Fruit fly (Drosophila melanogaster) whole organism, embryonic: Measurements from ENCODE around the gene kibra.

Experiments
- Abd-B ChIP-seq: fragments of 200-800 bp; sonication (Bioruptor generic); optimal IDR thresholded peaks from 2 replicates; lab custom pipeline; 2018; ENCODE audit warnings: missing biosample characterization, mild to moderate bottlenecking, missing genetic modification characterization, moderate library complexity
- CG10267 ChIP-seq: fragments of 200-800 bp; sonication (Bioruptor generic); optimal IDR thresholded peaks from 2 replicates; lab custom pipeline; 2018; ENCODE audit warnings: missing biosample characterization, mild to moderate bottlenecking, missing genetic modification characterization, moderate library complexity
- CG10431 ChIP-seq: fragments of 200-800 bp; sonication (Bioruptor generic); optimal IDR thresholded peaks from 3 replicates; lab custom pipeline; 2018; ENCODE audit warnings: missing biosample characterization, mild to moderate bottlenecking, missing genetic modification characterization
- CG10565 ChIP-seq: fragments of 200-800 bp; sonication (Bioruptor generic); optimal IDR thresholded peaks from 3 replicates; lab custom pipeline; 2016; ENCODE audit warnings: missing biosample characterization, mild to moderate bottlenecking, missing genetic modification characterization
- CG11247 ChIP-seq: fragments of 200-800 bp; sonication (Bioruptor generic); IDR thresholded peaks from 2 replicates; pipeline ENCODE4 v1.3.6; 2022; ENCODE audit warnings: missing biosample characterization, missing genetic modification characterization
- CG11504 ChIP-seq: fragments of 200-800 bp; sonication (Bioruptor generic); optimal IDR thresholded peaks from 3 replicates; lab custom pipeline; 2019; ENCODE audit warnings: missing biosample characterization, mild to moderate bottlenecking, missing genetic modification characterization, moderate library complexity
- CG11696 ChIP-seq: fragments of 200-800 bp; sonication (Bioruptor generic); IDR thresholded peaks from 2 replicates; pipeline ENCODE4 v1.3.6; 2022; ENCODE audit warnings: missing biosample characterization, missing genetic modification characterization
- CG11723 ChIP-seq: fragments of 200-800 bp; sonication (Bioruptor generic); optimal IDR thresholded peaks from 2 replicates; lab custom pipeline; 2017; ENCODE audit warnings: missing biosample characterization, mild to moderate bottlenecking, missing genetic modification characterization
- CG13775 ChIP-seq: fragments of 200-800 bp; sonication (Bioruptor generic); optimal IDR thresholded peaks from 3 replicates; lab custom pipeline; 2017; ENCODE audit warnings: missing biosample characterization, mild to moderate bottlenecking, missing genetic modification characterization
- CG15479 ChIP-seq: fragments of 200-800 bp; sonication (Bioruptor generic); optimal IDR thresholded peaks from 3 replicates; lab custom pipeline; 2019; ENCODE audit warnings: missing biosample characterization, mild to moderate bottlenecking, missing genetic modification characterization, moderate library complexity
- CG16779 ChIP-seq: fragments of 200-800 bp; sonication (Bioruptor generic); IDR thresholded peaks from 2 replicates; pipeline ENCODE4 v1.3.6; 2022; ENCODE audit warnings: missing biosample characterization, missing genetic modification characterization
- CG3163 ChIP-seq: fragments of 200-800 bp; sonication (Bioruptor generic); optimal IDR thresholded peaks from 3 replicates; lab custom pipeline; 2016; ENCODE audit warnings: missing biosample characterization, missing genetic modification characterization
- CG3726 ChIP-seq: fragments of 200-800 bp; sonication (Bioruptor generic); IDR thresholded peaks from 3 replicates; pipeline ENCODE4, ENCODE4 v1.3.6; 2022; ENCODE audit warnings: missing biosample characterization, missing genetic modification characterization
- CG4730 ChIP-seq: fragments of 200-800 bp; sonication (Bioruptor generic); IDR thresholded peaks from 2 replicates; pipeline ENCODE4 v1.3.6; 2022; ENCODE audit warnings: missing biosample characterization, missing genetic modification characterization
- CG9437 ChIP-seq: fragments of 200-800 bp; sonication (Bioruptor generic); optimal IDR thresholded peaks from 2 replicates; lab custom pipeline; 2018; ENCODE audit warnings: missing biosample characterization, mild to moderate bottlenecking, missing genetic modification characterization
- CG9609 ChIP-seq: fragments of 200-800 bp; sonication (Bioruptor generic); optimal IDR thresholded peaks from 3 replicates; lab custom pipeline; 2016; ENCODE audit warnings: missing biosample characterization, missing genetic modification characterization
- CoRest ChIP-seq: fragments of 200-800 bp; sonication (Bioruptor generic); optimal IDR thresholded peaks from 3 replicates; lab custom pipeline; 2018; ENCODE audit warnings: missing biosample characterization, mild to moderate bottlenecking, missing genetic modification characterization, moderate library complexity
- Dref ChIP-seq: fragments of 200-800 bp; sonication (Bioruptor generic); IDR thresholded peaks from 2 replicates; pipeline ENCODE4 v1.3.6; 2022; ENCODE audit warnings: missing biosample characterization, missing genetic modification characterization
- GATAe ChIP-seq: fragments of 200-800 bp; sonication (Bioruptor generic); conservative IDR thresholded peaks from 2 replicates; pipeline ENCODE4 v1.3.6; 2022; ENCODE audit warnings: missing biosample characterization, missing genetic modification characterization
- HLH54F ChIP-seq: fragments of 200-800 bp; sonication (Bioruptor generic); optimal IDR thresholded peaks from 3 replicates; lab custom pipeline; 2016; ENCODE audit warnings: missing biosample characterization, missing genetic modification characterization
- Hmr ChIP-seq: fragments of 200-800 bp; sonication (Bioruptor generic); optimal IDR thresholded peaks from 3 replicates; lab custom pipeline; 2017; ENCODE audit warnings: mild to moderate bottlenecking, missing biosample characterization, missing genetic modification reagents, missing genetic modification characterization
- Lhr ChIP-seq: fragments of 200-800 bp; sonication (Bioruptor generic); optimal IDR thresholded peaks from 3 replicates; lab custom pipeline; 2017; ENCODE audit warnings: mild to moderate bottlenecking, missing biosample characterization, missing genetic modification reagents, missing genetic modification characterization
- NfI ChIP-seq: fragments of 200-800 bp; sonication (Bioruptor generic); optimal IDR thresholded peaks from 3 replicates; lab custom pipeline; 2018; ENCODE audit warnings: missing biosample characterization, mild to moderate bottlenecking, missing genetic modification characterization, moderate library complexity
- Tbp ChIP-seq: fragments of >200 bp; optimal IDR thresholded peaks from 2 replicates; lab custom pipeline; 2018; ENCODE audit warnings: missing biosample characterization, missing genetic modification characterization
- Trl ChIP-seq, 3 experiments: fragments of >200 bp in 2 of 3; fragments of 200-800 bp in 1 of 3; sonication (Bioruptor generic) in 1 of 3; optimal IDR thresholded peaks; 2 replicates in 1 of 3; 3 replicates in 2 of 3; lab custom pipeline; 2016 to 2017; ENCODE audit warnings: missing biosample characterization in 1 of 3, missing genetic modification characterization in 1 of 3
- YL-1 ChIP-seq: fragments of 200-800 bp; sonication (Bioruptor generic); optimal IDR thresholded peaks from 3 replicates; lab custom pipeline; 2017; ENCODE audit warnings: missing biosample characterization, mild to moderate bottlenecking, missing genetic modification characterization
- ab ChIP-seq: fragments of 200-800 bp; sonication (Bioruptor generic); optimal IDR thresholded peaks from 2 replicates; lab custom pipeline; 2016; ENCODE audit warnings: missing biosample characterization, missing genetic modification characterization
- ac ChIP-seq: fragments of 200-800 bp; sonication (Bioruptor generic); optimal IDR thresholded peaks from 3 replicates; lab custom pipeline; 2017; ENCODE audit warnings: missing biosample characterization, mild to moderate bottlenecking, missing genetic modification characterization
- al ChIP-seq: fragments of 200-800 bp; sonication (Bioruptor generic); IDR thresholded peaks from 2 replicates; pipeline ENCODE4 v1.3.6; 2022; ENCODE audit warnings: missing biosample characterization, missing genetic modification characterization
- chm ChIP-seq: fragments of 200-800 bp; sonication (Bioruptor generic); IDR thresholded peaks from 2 replicates; pipeline ENCODE4 v1.3.6; 2022; ENCODE audit warnings: missing biosample characterization, missing genetic modification characterization
- crol ChIP-seq: fragments of 200-800 bp; sonication (Bioruptor generic); IDR thresholded peaks from 2 replicates; pipeline ENCODE4 v1.3.6; 2022; ENCODE audit warnings: missing biosample characterization, missing genetic modification characterization
- danr ChIP-seq: fragments of 200-800 bp; sonication (Bioruptor generic); IDR thresholded peaks from 2 replicates; pipeline ENCODE4 v1.3.6; 2022; ENCODE audit warnings: missing biosample characterization, missing genetic modification characterization
- fd3F ChIP-seq: fragments of 200-800 bp; sonication (Bioruptor generic); optimal IDR thresholded peaks from 2 replicates; lab custom pipeline; 2018; ENCODE audit warnings: missing biosample characterization, mild to moderate bottlenecking, missing genetic modification characterization, moderate library complexity
- gt ChIP-seq: fragments of 200-800 bp; sonication (Bioruptor generic); IDR thresholded peaks from 2 replicates; pipeline ENCODE4 v1.3.6; 2022; ENCODE audit warnings: missing biosample characterization, missing genetic modification characterization
- ham ChIP-seq: fragments of 200-800 bp; sonication (Bioruptor generic); IDR thresholded peaks from 2 replicates; pipeline ENCODE4 v1.3.6; 2022; ENCODE audit warnings: missing biosample characterization, missing genetic modification characterization
- hb ChIP-seq: fragments of 200-800 bp; sonication (Bioruptor generic); IDR thresholded peaks from 3 replicates; pipeline ENCODE4 v1.3.6; 2022; ENCODE audit warnings: missing biosample characterization, missing genetic modification characterization; ENCODE audit not compliant: partially characterized antibody
- hth ChIP-seq: fragments of >200 bp; optimal IDR thresholded peaks from 2 replicates; lab custom pipeline; 2017; ENCODE audit warnings: inconsistent platforms
- knrl ChIP-seq: fragments of 200-800 bp; sonication (Bioruptor generic); IDR thresholded peaks from 3 replicates; pipeline ENCODE4 v1.3.6; 2022; ENCODE audit warnings: missing biosample characterization, missing genetic modification characterization; ENCODE audit not compliant: partially characterized antibody
- maf-S ChIP-seq: fragments of 200-800 bp; sonication (Bioruptor generic); optimal IDR thresholded peaks from 2 replicates; lab custom pipeline; 2016; ENCODE audit warnings: missing biosample characterization, missing genetic modification characterization
- oc ChIP-seq: fragments of 200-800 bp; sonication (Bioruptor generic); optimal IDR thresholded peaks from 2 replicates; lab custom pipeline; 2018; ENCODE audit warnings: missing biosample characterization, mild to moderate bottlenecking, missing genetic modification characterization, moderate library complexity
- odd ChIP-seq: fragments of 200-800 bp; sonication (Bioruptor generic); optimal IDR thresholded peaks from 2 replicates; lab custom pipeline; 2017; ENCODE audit warnings: missing biosample characterization, mild to moderate bottlenecking, missing genetic modification characterization
- pita ChIP-seq: fragments of 200-800 bp; sonication (Bioruptor generic); optimal IDR thresholded peaks from 2 replicates; lab custom pipeline; 2017; ENCODE audit warnings: missing biosample characterization, mild to moderate bottlenecking, missing genetic modification characterization
- run ChIP-seq: fragments of 200-800 bp; sonication (Bioruptor generic); optimal IDR thresholded peaks from 3 replicates; lab custom pipeline; 2018; ENCODE audit warnings: missing biosample characterization, mild to moderate bottlenecking, missing genetic modification characterization
- sim ChIP-seq: fragments of 200-800 bp; sonication (Bioruptor generic); IDR thresholded peaks from 2 replicates; pipeline ENCODE4 v1.3.6; 2022; ENCODE audit warnings: missing biosample characterization, missing genetic modification characterization
- sob ChIP-seq: fragments of 200-800 bp; sonication (Bioruptor generic); IDR thresholded peaks from 2 replicates; pipeline ENCODE4 v1.3.6; 2022; ENCODE audit warnings: missing biosample characterization, missing genetic modification characterization
- tap ChIP-seq: fragments of 200-800 bp; optimal IDR thresholded peaks from 3 replicates; lab custom pipeline; 2019; ENCODE audit warnings: missing biosample characterization, mild to moderate bottlenecking, missing genetic modification characterization, moderate library complexity
- tup ChIP-seq: fragments of 200-800 bp; sonication (Bioruptor generic); optimal IDR thresholded peaks from 2 replicates; lab custom pipeline; 2016; ENCODE audit warnings: missing biosample characterization, mild to moderate bottlenecking, missing genetic modification characterization, moderate library complexity
- vnd ChIP-seq: fragments of 200-800 bp; sonication (Bioruptor generic); IDR thresholded peaks from 3 replicates; pipeline ENCODE4 v1.3.6; 2022; ENCODE audit warnings: missing biosample characterization, missing genetic modification characterization; ENCODE audit not compliant: partially characterized antibody
- wek ChIP-seq: fragments of 200-800 bp; sonication (Bioruptor generic); optimal IDR thresholded peaks from 3 replicates; lab custom pipeline; 2018; ENCODE audit warnings: missing biosample characterization, mild to moderate bottlenecking, missing genetic modification characterization, moderate library complexity

The kibra gene

DNA sequence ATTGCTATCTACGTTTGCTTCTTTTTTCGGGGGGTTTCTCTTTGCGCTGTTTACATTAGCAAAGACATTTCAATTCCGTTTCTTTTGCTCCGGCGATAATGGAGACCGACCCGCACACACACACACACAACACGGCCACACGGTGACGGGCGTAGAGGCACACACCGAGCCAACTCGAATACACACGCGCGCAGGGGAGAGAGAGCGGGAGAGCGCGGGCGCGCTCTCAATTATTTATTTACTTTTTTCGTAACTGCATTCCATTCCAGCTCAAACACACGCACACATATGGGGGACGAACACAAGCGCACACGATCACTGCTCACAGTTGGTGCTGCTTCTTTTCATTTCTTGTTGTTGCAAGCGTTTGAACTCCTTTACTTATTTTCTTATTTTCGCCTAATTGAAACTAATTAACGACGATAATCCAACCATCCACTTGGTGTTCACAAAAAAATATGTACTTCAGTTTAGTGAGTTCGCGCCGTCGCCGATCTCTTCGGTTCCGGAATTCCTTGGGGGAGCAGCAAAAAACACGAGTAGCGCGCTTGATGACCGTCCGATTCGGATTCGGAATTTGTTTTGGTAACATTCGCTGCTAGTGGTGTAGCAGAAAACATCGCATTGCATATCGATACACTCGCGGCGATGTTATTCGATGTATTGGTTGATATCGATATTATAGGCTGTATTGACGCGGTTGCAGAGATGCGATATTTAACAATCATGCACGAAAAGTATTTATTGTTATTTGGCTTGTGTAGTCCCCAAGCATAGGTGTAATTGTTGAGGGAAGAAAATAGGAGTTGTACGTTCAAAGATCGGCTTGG lies at the start of gene kibra (continued):
- TF ChIP-seq ab (GFP tag; lab: Kevin White, UChicago) (no peak), Abd-B (GFP tag; lab: Kevin White, UChicago) (no peak), Trl (optimal IDR thresholded peaks at IDR 0.05; lab: Kevin White, UChicago) (peak; percentile 92 to 97), Trl (GFP tag; optimal IDR thresholded peaks at IDR 0.05; lab: Kevin White, UChicago) (peak; percentile 66), sob (GFP tag; lab: Robert Waterston, UW) (no peak), NfI (peak; percentile 53), CG15479 (no peak), chm (GFP tag; lab: Robert Waterston, UW) (no peak), CG9437 (GFP tag; lab: Kevin White, UChicago) (no peak), CG16779 (no peak), CG3726 (GFP tag; lab: Robert Waterston, UW) (no peak), CG10565 (GFP tag; lab: Kevin White, UChicago) (no peak), vnd (no peak), maf-S (GFP tag; lab: Kevin White, UChicago) (peak; percentile 57), CG3163 (peak; percentile 57), al (GFP tag; lab: Robert Waterston, UW) (no peak), GATAe (GFP tag; lab: Robert Waterston, UW) (no peak), hth (no peak), CG11504 (tag; lab: Kevin White, UChicago) (peak; percentile 78), CoRest (tag; lab: Kevin White, UChicago) (peak; percentile 72), knrl (GFP tag; lab: Robert Waterston, UW) (no peak), ham (no peak), crol (GFP tag; lab: Robert Waterston, UW) (no peak), CG11723 (GFP tag; lab: Kevin White, UChicago) (no peak), run (tag; lab: Kevin White, UChicago) (no peak), Dref (GFP tag; lab: Robert Waterston, UW) (no peak), Hmr (GFP tag; lab: Kevin White, UChicago) (peak; percentile 74), pita (GFP tag; lab: Kevin White, UChicago) (no peak), tap (tag; lab: Kevin White, UChicago) (peak; percentile 63), CG11696 (GFP tag; lab: Robert Waterston, UW) (no peak), CG9609 (GFP tag; lab: Kevin White, UChicago) (peak; percentile 68), odd (GFP tag; lab: Kevin White, UChicago) (peak; percentile 30), gt (GFP tag; lab: Robert Waterston, UW) (no peak), CG11247 (GFP tag; lab: Robert Waterston, UW) (no peak), YL-1 (peak; percentile 53), HLH54F (GFP tag; lab: Kevin White, UChicago) (peak; percentile 78), sim (GFP tag; lab: Robert Waterston, UW) (no peak), hb (no peak), ac (GFP tag; lab: Kevin White, UChicago) (no peak), wek (peak; percentile 43), CG13775 (peak; percentile 57), fd3F (GFP tag; lab: Kevin White, UChicago) (peak; percentile 27), oc (peak; percentile 76), CG10267 (tag; lab: Kevin White, UChicago) (peak; percentile 79), CG10431 (GFP tag; lab: Kevin White, UChicago) (peak; percentile 37), Tbp (GFP tag; lab: Kevin White, UChicago) (no peak), CG4730 (no peak), Lhr (GFP tag; lab: Kevin White, UChicago) (peak; percentile 92), tup (GFP tag; lab: Kevin White, UChicago) (no peak), danr (GFP tag; lab: Robert Waterston, UW) (no peak)
